Worm (Caenorhabditis elegans) whole organism, young adult: ENCODE measurements around the gene slc-36.5.
A peak's percentile ranks its signal among the peaks of the same experiment; 100 is the strongest.

ENCODE experiments used
- B0035.1 ChIP-seq: sonication (generic microtip); optimal IDR thresholded peaks from 2 replicates; lab custom pipeline; 2016; ENCODE audit warnings: missing genetic modification characterization, mild to moderate bottlenecking, missing compliant biosample characterization, missing genotype, missing genetic modification reagents
- B0336.3 ChIP-seq: fragments of 200-800 bp; sonication (Bioruptor generic); IDR thresholded peaks from 2 replicates; pipeline ENCODE4 v1.3.6; 2022; ENCODE audit warnings: missing genetic modification characterization, missing compliant biosample characterization
- C06A6.2 ChIP-seq: fragments of 200-800 bp; sonication (Bioruptor generic); conservative IDR thresholded peaks from 2 replicates; pipeline ENCODE4 v1.3.6; 2022; ENCODE audit warnings: missing genetic modification characterization, missing compliant biosample characterization
- F22D6.2 ChIP-seq: sonication (generic microtip); optimal IDR thresholded peaks from 2 replicates; lab custom pipeline; 2016; ENCODE audit warnings: mild to moderate bottlenecking, missing genetic modification characterization, missing compliant biosample characterization
- F23B12.7 ChIP-seq: sonication (generic microtip); optimal IDR thresholded peaks from 2 replicates; lab custom pipeline; 2017; ENCODE audit warnings: missing genetic modification characterization, mild to moderate bottlenecking, missing compliant biosample characterization, antibody characterized with exemption, moderate library complexity; ENCODE audit not compliant: insufficient read depth
- F39B2.1 ChIP-seq: fragments of 200-800 bp; sonication (Bioruptor generic); IDR thresholded peaks from 2 replicates; pipeline ENCODE4 v1.3.6; 2022; ENCODE audit warnings: missing genetic modification reagents, missing genetic modification characterization, missing compliant biosample characterization
- F49E8.2 ChIP-seq: sonication (generic microtip); optimal IDR thresholded peaks from 3 replicates; lab custom pipeline; 2017; ENCODE audit warnings: missing genetic modification characterization, mild to moderate bottlenecking, missing compliant biosample characterization, antibody characterized with exemption, moderate library complexity; ENCODE audit not compliant: insufficient read depth
- F52B5.7 ChIP-seq: sonication (generic microtip); optimal IDR thresholded peaks from 2 replicates; lab custom pipeline; 2016; ENCODE audit warnings: mild to moderate bottlenecking, missing genetic modification characterization, missing compliant biosample characterization
- F57A8.1 ChIP-seq: fragments of 200-800 bp; sonication (Bioruptor generic); optimal IDR thresholded peaks from 2 replicates; lab custom pipeline; 2018; ENCODE audit warnings: mild to moderate bottlenecking, missing genetic modification characterization, moderate library complexity, missing compliant biosample characterization
- K11D2.4 ChIP-seq: fragments of 200-800 bp; sonication (Bioruptor generic); IDR thresholded peaks from 2 replicates; pipeline ENCODE4 v1.3.6; 2022; ENCODE audit warnings: missing genetic modification reagents, missing genetic modification characterization, missing compliant biosample characterization
- T26A5.8 ChIP-seq: sonication (generic microtip); optimal IDR thresholded peaks from 2 replicates; lab custom pipeline; 2016; ENCODE audit warnings: missing genetic modification characterization, missing compliant biosample characterization
- akir-1 ChIP-seq: fragments of 200-800 bp; sonication (Bioruptor generic); optimal IDR thresholded peaks from 2 replicates; lab custom pipeline; 2018; ENCODE audit warnings: mild to moderate bottlenecking, missing genetic modification characterization, moderate library complexity, missing compliant biosample characterization
- atf-7 ChIP-seq: sonication (generic microtip); optimal IDR thresholded peaks from 2 replicates; lab custom pipeline; 2017; ENCODE audit warnings: mild to moderate bottlenecking, missing genetic modification characterization, missing compliant biosample characterization
- cebp-2 ChIP-seq: fragments of 200-800 bp; sonication (Bioruptor generic); IDR thresholded peaks from 2 replicates; pipeline ENCODE4 v1.3.6; 2022; ENCODE audit warnings: missing genetic modification characterization, missing compliant biosample characterization
- ceh-40 ChIP-seq: fragments of 200-800 bp; sonication (Bioruptor generic); IDR thresholded peaks from 2 replicates; pipeline ENCODE4 v1.3.6; 2022; ENCODE audit warnings: missing genetic modification characterization, missing compliant biosample characterization
- ceh-58 ChIP-seq: fragments of 200-800 bp; sonication (Bioruptor generic); IDR thresholded peaks from 2 replicates; pipeline ENCODE4 v1.3.6; 2022; ENCODE audit warnings: missing genetic modification characterization, missing compliant biosample characterization
- ceh-79 ChIP-seq: sonication (generic microtip); optimal IDR thresholded peaks from 2 replicates; lab custom pipeline; 2017; ENCODE audit warnings: mild to moderate bottlenecking, missing genetic modification characterization, missing compliant biosample characterization
- ceh-91 ChIP-seq: fragments of 200-800 bp; sonication (Bioruptor generic); IDR thresholded peaks from 2 replicates; pipeline ENCODE4 v1.3.6; 2022; ENCODE audit warnings: missing genetic modification reagents, missing genetic modification characterization, missing compliant biosample characterization
- egl-18 ChIP-seq: fragments of 200-800 bp; sonication (Bioruptor generic); IDR thresholded peaks from 2 replicates; pipeline ENCODE4 v1.3.6; 2022; ENCODE audit warnings: missing genetic modification reagents, missing genetic modification characterization, missing compliant biosample characterization
- ekl-4 ChIP-seq: fragments of 200-800 bp; sonication (Bioruptor generic); IDR thresholded peaks from 2 replicates; pipeline ENCODE4 v1.3.6; 2022; ENCODE audit warnings: missing genetic modification reagents, missing genetic modification characterization, missing compliant biosample characterization
- gei-17 ChIP-seq: fragments of 200-800 bp; sonication (Bioruptor generic); optimal IDR thresholded peaks from 2 replicates; lab custom pipeline; 2018; ENCODE audit warnings: mild to moderate bottlenecking, missing genetic modification characterization, missing compliant biosample characterization
- hlh-12 ChIP-seq: sonication (generic microtip); optimal IDR thresholded peaks from 2 replicates; lab custom pipeline; 2016; ENCODE audit warnings: missing genetic modification characterization, missing compliant biosample characterization
- hrde-1 ChIP-seq: sonication (generic microtip); optimal IDR thresholded peaks from 2 replicates; lab custom pipeline; 2016; ENCODE audit warnings: missing genetic modification characterization, mild to moderate bottlenecking, missing compliant biosample characterization, moderate library complexity, missing genotype, missing genetic modification reagents, borderline replicate concordance
- lag-1 ChIP-seq: fragments of 200-800 bp; sonication (Bioruptor generic); IDR thresholded peaks from 2 replicates; pipeline ENCODE4 v1.3.6; 2022; ENCODE audit warnings: missing genetic modification reagents, missing genetic modification characterization, missing compliant biosample characterization
- lin-54 ChIP-seq: fragments of 200-800 bp; sonication (Bioruptor generic); optimal IDR thresholded peaks from 2 replicates; lab custom pipeline; 2018; ENCODE audit warnings: mild to moderate bottlenecking, missing genetic modification characterization, missing compliant biosample characterization
- lir-1 ChIP-seq: fragments of 200-800 bp; sonication (Bioruptor generic); conservative IDR thresholded peaks from 2 replicates; pipeline ENCODE4 v1.3.6; 2022; ENCODE audit warnings: missing genetic modification reagents, missing genetic modification characterization, missing compliant biosample characterization
- madf-3 ChIP-seq: fragments of 200-800 bp; sonication (Bioruptor generic); IDR thresholded peaks from 2 replicates; pipeline ENCODE4 v1.3.6; 2022; ENCODE audit warnings: missing genetic modification reagents, missing genetic modification characterization, missing compliant biosample characterization
- madf-6 ChIP-seq: fragments of 200-800 bp; sonication (Bioruptor generic); IDR thresholded peaks from 2 replicates; pipeline ENCODE4 v1.3.6; 2022; ENCODE audit warnings: missing genetic modification reagents, missing genetic modification characterization, missing compliant biosample characterization
- mel-28 ChIP-seq: sonication (generic microtip); optimal IDR thresholded peaks from 2 replicates; lab custom pipeline; 2016; ENCODE audit warnings: borderline replicate concordance, mild to moderate bottlenecking, missing genetic modification characterization, missing compliant biosample characterization
- nfya-1 ChIP-seq: sonication (generic microtip); optimal IDR thresholded peaks from 2 replicates; lab custom pipeline; 2017; ENCODE audit warnings: antibody characterized with exemption, missing compliant biosample characterization, missing genetic modification characterization, borderline replicate concordance; ENCODE audit not compliant: insufficient read depth
- nfyb-1 ChIP-seq: fragments of 200-800 bp; sonication (Bioruptor generic); IDR thresholded peaks from 2 replicates; pipeline ENCODE4 v1.3.6; 2022; ENCODE audit warnings: missing genetic modification reagents, missing genetic modification characterization, missing compliant biosample characterization
- nhr-120 ChIP-seq: fragments of 200-800 bp; sonication (Bioruptor generic); IDR thresholded peaks from 2 replicates; pipeline ENCODE4 v1.3.6; 2022; ENCODE audit warnings: missing genetic modification characterization, missing compliant biosample characterization
- nhr-90 ChIP-seq: sonication (generic microtip); optimal IDR thresholded peaks from 2 replicates; lab custom pipeline; 2016; ENCODE audit warnings: missing genotype, mild to moderate bottlenecking, missing genetic modification characterization, missing compliant biosample characterization
- snpc-1.3 ChIP-seq: sonication (generic microtip); optimal IDR thresholded peaks from 2 replicates; lab custom pipeline; 2017; ENCODE audit warnings: missing genetic modification characterization, mild to moderate bottlenecking, missing compliant biosample characterization, antibody characterized with exemption, moderate library complexity, missing genotype, missing genetic modification reagents; ENCODE audit not compliant: insufficient read depth
- snpc-3.4 ChIP-seq: sonication (generic microtip); optimal IDR thresholded peaks from 2 replicates; lab custom pipeline; 2017; ENCODE audit warnings: missing genetic modification characterization, mild to moderate bottlenecking, missing compliant biosample characterization, antibody characterized with exemption, moderate library complexity, missing genotype, missing genetic modification reagents
- tbx-9 ChIP-seq: sonication (generic microtip); optimal IDR thresholded peaks from 2 replicates; lab custom pipeline; 2016; ENCODE audit warnings: borderline replicate concordance, missing genetic modification characterization, inconsistent platforms, missing compliant biosample characterization
- tlf-1 ChIP-seq: fragments of 200-800 bp; sonication (Bioruptor generic); optimal IDR thresholded peaks from 2 replicates; lab custom pipeline; 2018; ENCODE audit warnings: mild to moderate bottlenecking, missing genetic modification characterization, missing compliant biosample characterization
- unc-130 ChIP-seq: sonication (generic microtip); optimal IDR thresholded peaks from 2 replicates; lab custom pipeline; 2016; ENCODE audit warnings: missing genetic modification reagents, missing genetic modification characterization, missing compliant biosample characterization
- zfh-2 ChIP-seq: fragments of 200-800 bp; sonication (Bioruptor generic); conservative IDR thresholded peaks from 2 replicates; pipeline ENCODE4 v1.3.6; 2022; ENCODE audit warnings: missing genetic modification reagents, missing genetic modification characterization, missing compliant biosample characterization
- ztf-18 ChIP-seq: sonication (generic microtip); optimal IDR thresholded peaks from 2 replicates; lab custom pipeline; 2016; ENCODE audit warnings: missing genotype, mild to moderate bottlenecking, missing genetic modification characterization, missing compliant biosample characterization
- ztf-22 ChIP-seq: fragments of 200-800 bp; sonication (Bioruptor generic); optimal IDR thresholded peaks from 2 replicates; lab custom pipeline; 2018; ENCODE audit warnings: mild to moderate bottlenecking, missing genetic modification characterization, moderate library complexity, missing compliant biosample characterization
- ztf-25 ChIP-seq: fragments of 200-800 bp; sonication (Bioruptor generic); IDR thresholded peaks from 2 replicates; pipeline ENCODE4 v1.3.6; 2022; ENCODE audit warnings: missing genetic modification reagents, missing genetic modification characterization, missing compliant biosample characterization
- ztf-3 ChIP-seq: fragments of 200-800 bp; sonication (Bioruptor generic); optimal IDR thresholded peaks from 2 replicates; lab custom pipeline; 2018; ENCODE audit warnings: mild to moderate bottlenecking, missing genetic modification characterization, missing compliant biosample characterization
- ztf-6 ChIP-seq: fragments of 200-800 bp; sonication (Bioruptor generic); IDR thresholded peaks from 2 replicates; pipeline ENCODE4 v1.3.6; 2022; ENCODE audit warnings: missing genetic modification reagents, missing genetic modification characterization, missing compliant biosample characterization

Gene slc-36.5

DNA sequence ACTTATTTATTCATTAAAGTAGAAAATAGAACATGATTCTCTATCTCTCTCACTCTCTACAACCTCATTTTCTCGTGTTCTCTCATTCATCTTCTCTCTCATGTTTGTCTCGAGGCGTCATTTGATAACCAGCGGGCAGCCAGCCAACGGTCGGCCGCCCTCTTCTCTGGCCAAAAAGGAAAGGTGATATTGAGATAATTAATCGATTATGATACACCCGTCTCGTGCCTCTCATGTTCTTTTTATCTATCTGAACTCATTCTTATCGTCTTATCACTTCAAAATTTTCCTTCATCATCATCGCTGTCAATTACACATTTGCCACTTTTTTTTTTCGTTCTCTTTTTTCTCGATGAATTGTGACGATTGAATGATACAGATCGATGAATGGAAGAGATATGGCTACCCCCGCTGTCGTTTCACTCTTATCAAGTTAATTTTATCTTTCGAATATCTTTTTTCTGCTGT is 34.2 kb downstream of the slc-36.5 start (continued):
- TF ChIP-seq madf-3, result no peak
- TF ChIP-seq ceh-79 (tag; lab: Kevin White, UChicago), result no peak
- TF ChIP-seq C06A6.2, result peak; percentile 74
- no peak for TF ChIP-seq lir-1 (GFP tag; lab: Robert Waterston, UW)
- TF ChIP-seq ztf-6 (GFP tag; lab: Robert Waterston, UW), result no peak
- TF ChIP-seq nfya-1 (tag; lab: Kevin White, UChicago), result no peak
- no peak for TF ChIP-seq mel-28 (tag; lab: Kevin White, UChicago)
- TF ChIP-seq lag-1 (GFP tag; lab: Robert Waterston, UW), result no peak
- no peak for TF ChIP-seq hrde-1
- peak; percentile 58 for TF ChIP-seq tlf-1
- no peak for TF ChIP-seq snpc-3.4
- no peak for TF ChIP-seq F49E8.2
- no peak for TF ChIP-seq gei-17
- TF ChIP-seq atf-7 (tag; lab: Kevin White, UChicago), result peak; percentile 95
- TF ChIP-seq F22D6.2 (tag; lab: Kevin White, UChicago), result peak; percentile 73
- no peak for TF ChIP-seq madf-6 (GFP tag; lab: Robert Waterston, UW)
- TF ChIP-seq egl-18 (GFP tag; lab: Robert Waterston, UW), result no peak
- no peak for TF ChIP-seq ztf-25
- TF ChIP-seq F23B12.7 (tag; lab: Kevin White, UChicago), result peak; percentile 5
- peak; percentile 77 for TF ChIP-seq nhr-90
- peak; percentile 69; the same call in 1 of the 2 replicates for TF ChIP-seq ekl-4 (GFP tag; lab: Robert Waterston, UW)
- no peak for TF ChIP-seq F57A8.1 (GFP tag; lab: Kevin White, UChicago)
- TF ChIP-seq unc-130 (GFP tag; lab: Kevin White, UChicago), result no peak
- peak; percentile 13 for TF ChIP-seq lin-54
- peak; percentile 62; the same call in 1 of the 2 replicates for TF ChIP-seq zfh-2
- TF ChIP-seq T26A5.8, result no peak
- TF ChIP-seq snpc-1.3 (tag; lab: Kevin White, UChicago), result no peak
- no peak for TF ChIP-seq B0035.1 (tag; lab: Kevin White, UChicago)
- no peak for TF ChIP-seq ceh-40
- no peak for TF ChIP-seq hlh-12 (tag; lab: Kevin White, UChicago)
- TF ChIP-seq ztf-22 (GFP tag; lab: Kevin White, UChicago), result peak; percentile 95
- TF ChIP-seq nhr-120, result no peak
- no peak for TF ChIP-seq ceh-58 (GFP tag; lab: Robert Waterston, UW)
- no peak for TF ChIP-seq cebp-2 (GFP tag; lab: Robert Waterston, UW)
- no peak for TF ChIP-seq akir-1
- TF ChIP-seq F52B5.7, result no peak
- peak; percentile 76 for TF ChIP-seq nfyb-1 (GFP tag; lab: Robert Waterston, UW)
- TF ChIP-seq F39B2.1, result no peak
- no peak for TF ChIP-seq ceh-91 (GFP tag; lab: Robert Waterston, UW)
- peak; percentile 28 for TF ChIP-seq ztf-3 (GFP tag; lab: Kevin White, UChicago)
- no peak for TF ChIP-seq tbx-9 (tag; lab: Kevin White, UChicago)
- TF ChIP-seq B0336.3 (GFP tag; lab: Robert Waterston, UW), result peak; percentile 92
- TF ChIP-seq K11D2.4, result peak; percentile 51
- no peak for TF ChIP-seq ztf-18
